Fruit fly (Drosophila melanogaster) whole organism: ENCODE results near the gene Acp95EF.

Experiments
- CG8478 ChIP-seq: fragments of >200 bp; optimal IDR thresholded peaks from 2 replicates; lab custom pipeline; 2018; ENCODE audit warnings: inconsistent platforms
- Dll ChIP-seq: fragments of >200 bp; optimal IDR thresholded peaks from 2 replicates; lab custom pipeline; 2017
- pan ChIP-seq: fragments of >200 bp; optimal IDR thresholded peaks from 2 replicates; lab custom pipeline; 2017
- usp ChIP-seq: fragments of >200 bp; optimal IDR thresholded peaks from 2 replicates; lab custom pipeline; 2017; ENCODE audit warnings: missing biosample characterization, missing genetic modification characterization, mixed read lengths

DNA sequence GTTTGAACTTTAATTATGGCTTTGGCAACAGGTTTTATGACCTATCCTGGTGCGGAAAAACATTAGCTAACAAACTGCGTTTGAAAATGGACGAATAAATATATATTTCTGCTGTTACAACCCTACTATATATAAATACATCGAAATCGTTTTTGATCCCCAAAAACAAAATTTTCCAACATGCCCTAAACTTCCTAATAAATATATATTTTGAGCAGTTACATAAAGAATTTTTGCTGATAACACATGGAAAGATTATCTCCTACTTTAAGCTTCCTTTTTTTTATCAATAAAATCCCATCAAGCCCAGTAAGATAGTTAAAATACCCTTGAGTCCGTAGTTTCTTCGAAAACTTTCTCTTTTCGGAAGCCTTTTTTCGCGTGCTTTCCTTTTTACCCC is 9.7 kb upstream of the Acp95EF start:
- TF ChIP-seq usp (GFP tag; lab: Kevin White, UChicago) (no peak), pan (lab: Kevin White, UChicago) (no peak), Dll (lab: Kevin White, UChicago) (no peak), CG8478 (no peak)
